Fruit fly (Drosophila melanogaster) whole organism, prepupa: ENCODE data around the gene CG3597.

Experiments used
- Blimp-1 ChIP-seq: fragments of 200-800 bp; sonication (Bioruptor generic); optimal IDR thresholded peaks from 3 replicates; lab custom pipeline; 2017; ENCODE audit warnings: missing biosample characterization, missing genetic modification characterization, mild to moderate bottlenecking, moderate library complexity, missing genetic modification reagents
- CG10631 ChIP-seq: fragments of 200-800 bp; sonication (Bioruptor generic); optimal IDR thresholded peaks from 2 replicates; lab custom pipeline; 2016; ENCODE audit warnings: missing biosample characterization, missing genetic modification characterization
- CG10669 ChIP-seq: fragments of 200-800 bp; sonication (Bioruptor generic); optimal IDR thresholded peaks from 3 replicates; lab custom pipeline; 2018; ENCODE audit warnings: missing biosample characterization, mild to moderate bottlenecking, missing genetic modification characterization, moderate library complexity
- CG11902 ChIP-seq: fragments of 200-800 bp; sonication (Bioruptor generic); optimal IDR thresholded peaks from 3 replicates; lab custom pipeline; 2016; ENCODE audit warnings: missing biosample characterization, missing genetic modification characterization
- CG16779 ChIP-seq: fragments of 200-800 bp; sonication (Bioruptor generic); optimal IDR thresholded peaks from 3 replicates; lab custom pipeline; 2017; ENCODE audit warnings: missing biosample characterization, mild to moderate bottlenecking, missing genetic modification characterization
- CG3032 ChIP-seq: fragments of 200-800 bp; optimal IDR thresholded peaks from 2 replicates; lab custom pipeline; 2019; ENCODE audit warnings: missing biosample characterization, mild to moderate bottlenecking, missing genetic modification characterization, moderate library complexity
- CG6163 ChIP-seq: fragments of 200-800 bp; sonication (Bioruptor generic); IDR thresholded peaks from 3 replicates; pipeline ENCODE4 v1.3.6; 2022; ENCODE audit warnings: missing biosample characterization, missing genetic modification characterization
- CG6276 ChIP-seq: fragments of 200-800 bp; sonication (Bioruptor generic); optimal IDR thresholded peaks from 2 replicates; lab custom pipeline; 2017; ENCODE audit warnings: missing biosample characterization, mild to moderate bottlenecking, missing genetic modification characterization
- CG6854 ChIP-seq: fragments of 200-800 bp; sonication (Bioruptor generic); optimal IDR thresholded peaks from 2 replicates; lab custom pipeline; 2017; ENCODE audit warnings: missing biosample characterization, mild to moderate bottlenecking, missing genetic modification characterization
- CG8119 ChIP-seq: fragments of 200-800 bp; sonication (Bioruptor generic); IDR thresholded peaks from 3 replicates; pipeline ENCODE4 v1.3.6; 2022; ENCODE audit warnings: missing biosample characterization, missing genetic modification characterization
- CG9139 ChIP-seq: fragments of 200-800 bp; sonication (Bioruptor generic); optimal IDR thresholded peaks from 3 replicates; lab custom pipeline; 2017; ENCODE audit warnings: missing biosample characterization, mild to moderate bottlenecking, missing genetic modification characterization
- Eip78C ChIP-seq: fragments of 200-800 bp; sonication (Bioruptor generic); peaks from one replicate; lab custom pipeline; 2016; ENCODE audit warnings: missing biosample characterization, missing genetic modification characterization
- Eip93F ChIP-seq: fragments of 200-800 bp; sonication (Bioruptor generic); optimal IDR thresholded peaks from 2 replicates; lab custom pipeline; 2016; ENCODE audit warnings: missing biosample characterization, mild to moderate bottlenecking, missing genetic modification characterization
- Ets21C ChIP-seq: fragments of 200-800 bp; sonication (Bioruptor generic); optimal IDR thresholded peaks from 3 replicates; lab custom pipeline; 2016; ENCODE audit warnings: missing biosample characterization, missing genetic modification characterization
- Hr4 ChIP-seq: fragments of 200-800 bp; sonication (Bioruptor generic); optimal IDR thresholded peaks from 3 replicates; lab custom pipeline; 2016; ENCODE audit warnings: missing biosample characterization, missing genetic modification characterization
- Lpt ChIP-seq: fragments of 200-800 bp; sonication (Bioruptor generic); optimal IDR thresholded peaks from 3 replicates; lab custom pipeline; 2016; ENCODE audit warnings: missing biosample characterization, missing genetic modification characterization
- Met ChIP-seq: fragments of 200-800 bp; sonication (Bioruptor generic); optimal IDR thresholded peaks from 3 replicates; lab custom pipeline; 2016; ENCODE audit warnings: missing biosample characterization, missing genetic modification characterization
- acj6 ChIP-seq: fragments of 200-800 bp; sonication (Bioruptor generic); optimal IDR thresholded peaks from 3 replicates; lab custom pipeline; 2016; ENCODE audit warnings: missing biosample characterization, missing genetic modification characterization
- dac ChIP-seq: fragments of 200-800 bp; sonication (Bioruptor generic); optimal IDR thresholded peaks from 2 replicates; lab custom pipeline; 2017; ENCODE audit warnings: missing biosample characterization, mild to moderate bottlenecking, missing genetic modification characterization
- fd85E ChIP-seq: fragments of 200-800 bp; sonication (Bioruptor generic); optimal IDR thresholded peaks from 3 replicates; lab custom pipeline; 2016; ENCODE audit warnings: missing biosample characterization, missing genetic modification characterization
- fkh ChIP-seq: fragments of 200-800 bp; sonication (Bioruptor generic); optimal IDR thresholded peaks from 3 replicates; lab custom pipeline; 2017; ENCODE audit warnings: missing biosample characterization, mild to moderate bottlenecking, missing genetic modification characterization, moderate library complexity
- lz ChIP-seq: fragments of 200-800 bp; sonication (Bioruptor generic); optimal IDR thresholded peaks from 3 replicates; lab custom pipeline; 2016; ENCODE audit warnings: missing biosample characterization, missing genetic modification characterization
- net ChIP-seq: fragments of 200-800 bp; sonication (Bioruptor generic); optimal IDR thresholded peaks from 3 replicates; lab custom pipeline; 2016; ENCODE audit warnings: missing biosample characterization, missing genetic modification characterization
- pdm3 ChIP-seq: fragments of 200-800 bp; sonication (Bioruptor generic); optimal IDR thresholded peaks from 3 replicates; lab custom pipeline; 2016; ENCODE audit warnings: missing biosample characterization, missing genetic modification characterization
- svp ChIP-seq: fragments of 200-800 bp; sonication (Bioruptor generic); peaks from one replicate; lab custom pipeline; 2016; ENCODE audit warnings: missing biosample characterization, missing genetic modification characterization
- topi ChIP-seq: fragments of 200-800 bp; sonication (Bioruptor generic); optimal IDR thresholded peaks from 3 replicates; lab custom pipeline; 2016; ENCODE audit warnings: missing biosample characterization, missing genetic modification characterization
- vri ChIP-seq: fragments of 200-800 bp; sonication (Bioruptor generic); optimal IDR thresholded peaks from 3 replicates; lab custom pipeline; 2016; ENCODE audit warnings: missing biosample characterization, mild to moderate bottlenecking, missing genetic modification characterization

The CG3597 gene

dm6 chr2L:2361893-2362807 lies 9.2 kb downstream of the CG3597 start:
- TF ChIP-seq svp (GFP tag; lab: Kevin White, UChicago) (peak; percentile 71), lz (GFP tag; lab: Kevin White, UChicago) (no peak), Eip78C (GFP tag; lab: Kevin White, UChicago) (peak; percentile 63)

dm6 chr2L:2357228-2357656 lies 14.1 kb downstream of the CG3597 start, which contains the start of gene CG9967:
CG9967 (minus strand) TSS chr2L:2357356.
- TF ChIP-seq CG6163 (no peak), fkh (peak; percentile 52), pdm3 (GFP tag; lab: Kevin White, UChicago) (peak; percentile 14), vri (peak; percentile 19), acj6 (peak; percentile 11), CG10631 (no peak), fd85E (GFP tag; lab: Kevin White, UChicago) (no peak), Eip93F (GFP tag; lab: Kevin White, UChicago) (peak; percentile 37), Met (no peak), Eip78C (GFP tag; lab: Kevin White, UChicago) (peak; percentile 60), topi (GFP tag; lab: Kevin White, UChicago) (peak; percentile 13)
- TF ChIP-seq, all 60 proteins: peak for 7

DNA sequence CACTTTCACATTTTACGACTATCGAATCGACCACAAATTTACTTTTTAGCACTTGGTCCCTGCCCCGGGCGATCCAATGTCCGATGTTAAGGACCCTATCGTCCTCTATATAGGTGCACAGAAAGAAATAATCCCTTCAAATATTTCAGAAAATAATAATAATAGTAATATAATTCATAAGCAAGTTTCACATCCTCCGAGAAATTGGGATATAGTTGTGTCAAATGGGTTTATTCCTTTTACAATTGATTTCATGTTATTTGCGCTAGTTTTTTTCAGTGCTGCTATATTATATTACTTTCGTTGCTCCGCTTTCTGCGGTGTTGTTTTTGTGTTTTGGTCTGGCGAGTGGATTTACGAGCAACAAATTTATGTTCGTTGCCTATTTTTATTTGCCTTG lies 22.8 kb downstream of the CG3597 start:
- TF ChIP-seq svp (GFP tag; lab: Kevin White, UChicago) (no peak), CG6276 (GFP tag; lab: Kevin White, UChicago) (no peak), CG3032 (tag; lab: Kevin White, UChicago) (no peak), CG6163 (no peak), CG8119 (GFP tag; lab: Robert Waterston, UW) (no peak), net (no peak), pdm3 (GFP tag; lab: Kevin White, UChicago) (no peak), CG11902 (GFP tag; lab: Kevin White, UChicago) (no peak), dac (no peak), Blimp-1 (GFP tag; lab: Kevin White, UChicago) (no peak), Ets21C (no peak), Met (no peak), CG10669 (no peak), CG16779 (tag; lab: Kevin White, UChicago) (no peak), Lpt (GFP tag; lab: Kevin White, UChicago) (no peak), CG9139 (GFP tag; lab: Kevin White, UChicago) (no peak), CG6854 (no peak), Hr4 (GFP tag; lab: Kevin White, UChicago) (no peak)
